Worm (Caenorhabditis elegans): ENCODE results near the gene elo-9.

The elo-9 gene

DNA sequence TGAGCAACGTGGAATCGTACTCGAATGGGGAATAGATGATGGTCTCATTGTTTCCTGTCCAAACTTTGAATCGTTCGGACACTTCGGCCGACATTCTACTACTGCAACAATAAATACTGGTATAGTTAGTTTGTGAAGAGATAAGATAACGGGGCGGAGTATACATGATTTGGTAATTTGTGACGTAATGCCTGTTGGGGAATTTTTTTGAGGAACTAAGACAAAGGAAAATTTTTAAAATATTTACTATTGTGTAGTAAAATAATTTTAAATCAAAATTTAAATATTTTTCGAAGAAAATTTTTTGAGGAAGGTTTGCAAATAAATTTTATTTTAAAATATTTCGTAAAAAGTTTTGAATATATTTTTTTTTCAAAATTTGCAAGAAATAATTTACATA is at the start of gene elo-9:
TSS of gene elo-9 (minus strand) at position 101 of the 400 bp plus-strand sequence.
- TF ChIP-seq nhr-90 (tag; optimal IDR thresholded peaks at IDR 0.05; ENCODE audit: poor library complexity) = no peak
- no peak for TF ChIP-seq egl-13 (tag; optimal IDR thresholded peaks at IDR 0.05)
- no peak for TF ChIP-seq jun-1 (tag; optimal IDR thresholded peaks at IDR 0.05)
- no peak for TF ChIP-seq irx-1 (tag; optimal IDR thresholded peaks at IDR 0.05)
- TF ChIP-seq nhr-71 (tag; optimal IDR thresholded peaks at IDR 0.05) = no peak
- TF ChIP-seq nhr-76 (tag; optimal IDR thresholded peaks at IDR 0.05) = no peak
- no peak for TF ChIP-seq unc-98 (GFP tag; IDR thresholded peaks at IDR 0.05)
- TF ChIP-seq nhr-77 (tag; optimal IDR thresholded peaks at IDR 0.05) = no peak
- TF ChIP-seq sup-37 (GFP tag; optimal IDR thresholded peaks at IDR 0.05) = no peak
- no peak for TF ChIP-seq mep-1 (tag; optimal IDR thresholded peaks at IDR 0.05)
- TF ChIP-seq pax-3 (tag; optimal IDR thresholded peaks at IDR 0.05) = no peak
- TF ChIP-seq F16B12.6 (tag; optimal IDR thresholded peaks at IDR 0.05) = no peak
- no peak for TF ChIP-seq ceh-63 (GFP tag; optimal IDR thresholded peaks at IDR 0.05)
- no peak for TF ChIP-seq ceh-82 (tag; optimal IDR thresholded peaks at IDR 0.05)

DNA sequence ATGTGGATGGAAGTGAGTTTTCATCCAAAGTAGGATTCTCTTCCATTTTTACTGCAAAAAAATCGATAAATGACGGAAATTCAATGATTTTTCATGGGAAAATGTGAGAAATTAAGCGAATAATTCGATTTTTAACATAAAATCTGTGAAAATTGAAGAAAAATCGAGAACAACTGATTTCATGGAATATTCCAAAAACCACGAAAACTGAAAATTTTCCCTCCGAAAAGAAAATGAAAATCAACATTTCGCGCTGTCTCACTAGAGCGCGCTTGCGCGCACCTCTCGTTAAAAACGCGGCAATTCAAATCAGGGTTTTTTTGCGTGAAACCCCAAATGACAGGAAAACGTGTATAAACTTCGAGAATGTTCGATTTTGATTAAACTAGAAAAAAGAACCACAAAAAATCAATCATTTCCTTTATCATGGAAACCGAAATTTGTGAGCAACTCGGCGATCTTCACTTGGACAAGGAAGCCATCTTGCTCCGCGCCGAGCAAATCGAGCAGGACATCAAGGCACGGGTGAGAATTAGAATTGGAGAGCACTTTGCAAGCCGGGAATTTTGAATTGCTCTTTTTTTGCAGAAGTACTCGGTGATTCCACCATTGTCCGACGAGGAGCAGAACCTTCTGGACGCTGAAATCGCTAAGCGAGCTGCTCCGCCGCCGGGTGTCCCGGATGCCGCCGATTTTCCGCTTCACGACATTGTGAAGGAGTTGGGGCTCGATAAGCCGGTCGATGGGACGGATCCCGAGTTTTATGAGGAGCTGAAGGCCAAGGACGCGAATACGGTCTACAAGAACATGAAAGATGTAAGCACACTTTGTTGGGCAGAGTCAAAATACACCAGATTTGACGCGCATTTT is 46.7 kb upstream of the elo-9 start, which contains the start of the genes Y53F4B.9 and Y53F4B.11:
TSS of gene Y53F4B.9 (minus strand) at position 51 of the 870 bp plus-strand sequence.
TSS of gene Y53F4B.11 (plus strand) at position 383 of the 870 bp plus-strand sequence.
- TF ChIP-seq unc-30 (tag; optimal IDR thresholded peaks at IDR 0.05) = no peak
- peak; percentile 67 for TF ChIP-seq swsn-7 (tag; optimal IDR thresholded peaks at IDR 0.05)
- TF ChIP-seq lin-15B (tag; optimal IDR thresholded peaks at IDR 0.05) = peak; percentile 85
- TF ChIP-seq jun-1 (tag; optimal IDR thresholded peaks at IDR 0.05) = peak; percentile 73
- peak; percentile 70 for TF ChIP-seq F16B12.6 (tag; optimal IDR thresholded peaks at IDR 0.05)
- TF ChIP-seq egl-13 (tag; optimal IDR thresholded peaks at IDR 0.05) = no peak
- no peak for TF ChIP-seq pqm-1 (tag; optimal IDR thresholded peaks at IDR 0.05)
- peak; percentile 65 for TF ChIP-seq unc-130 (tag; optimal IDR thresholded peaks at IDR 0.05)
- TF ChIP-seq lsy-2 (tag; optimal IDR thresholded peaks at IDR 0.05) = peak; percentile 81 to 94
- TF ChIP-seq ceh-63 (GFP tag; optimal IDR thresholded peaks at IDR 0.05) = peak; percentile 42
- TF ChIP-seq nhr-85 (tag) = peak; percentile 39
- TF ChIP-seq nhr-20 (tag; optimal IDR thresholded peaks at IDR 0.05) = peak; percentile 75
- TF ChIP-seq zag-1 (tag; optimal IDR thresholded peaks at IDR 0.05) = no peak
- peak; percentile 16 for TF ChIP-seq nhr-11 (tag; optimal IDR thresholded peaks at IDR 0.05)
- peak; percentile 72 for TF ChIP-seq nhr-90 (tag; optimal IDR thresholded peaks at IDR 0.05; ENCODE audit: poor library complexity)
- no peak for TF ChIP-seq tlp-1 (tag; optimal IDR thresholded peaks at IDR 0.05)
- peak; percentile 60 for TF ChIP-seq fkh-10 (GFP tag; optimal IDR thresholded peaks at IDR 0.05)
- TF ChIP-seq egl-27 (tag; optimal IDR thresholded peaks at IDR 0.05) = no peak
- TF ChIP-seq hlh-17 (GFP tag; optimal IDR thresholded peaks at IDR 0.05; ENCODE audit: borderline replicate concordance) = no peak
- peak; percentile 72 for TF ChIP-seq fos-1 (tag; optimal IDR thresholded peaks at IDR 0.05)
- TF ChIP-seq Y116A8C.19 (tag; optimal IDR thresholded peaks at IDR 0.05; ENCODE audit: borderline replicate concordance) = no peak
- TF ChIP-seq hlh-4 (tag; optimal IDR thresholded peaks at IDR 0.05) = no peak
- no peak for TF ChIP-seq nhr-12 (tag; optimal IDR thresholded peaks at IDR 0.05)
- TF ChIP-seq fkh-8 (tag; optimal IDR thresholded peaks at IDR 0.05) = peak; percentile 75
- peak; percentile 50; the same call in 1 of the 2 replicates for TF ChIP-seq ceh-88 (GFP tag; IDR thresholded peaks at IDR 0.05)
- no peak for TF ChIP-seq ceh-90 (tag; optimal IDR thresholded peaks at IDR 0.05)
- TF ChIP-seq zip-4 (GFP tag; optimal IDR thresholded peaks at IDR 0.05) = peak; percentile 42
- TF ChIP-seq unc-98 (GFP tag; IDR thresholded peaks at IDR 0.05) = no peak
- peak in 1 of 2 experiments; percentile 4 for TF ChIP-seq ztf-11 (tag; optimal IDR thresholded peaks at IDR 0.05)
- peak; percentile 22 for TF ChIP-seq ceh-8 (GFP tag; optimal IDR thresholded peaks at IDR 0.05)
- no peak for TF ChIP-seq unc-62 (GFP tag; optimal IDR thresholded peaks at IDR 0.05)
- TF ChIP-seq nhr-77 (tag; optimal IDR thresholded peaks at IDR 0.05) = peak; percentile 94
- no peak for TF ChIP-seq ets-5 (GFP tag; IDR thresholded peaks at IDR 0.05)
- TF ChIP-seq nhr-84 (tag; optimal IDR thresholded peaks at IDR 0.05) = no peak
- TF ChIP-seq sup-37 (GFP tag; optimal IDR thresholded peaks at IDR 0.05) = no peak
- TF ChIP-seq nhr-76 (tag; optimal IDR thresholded peaks at IDR 0.05) = no peak
- TF ChIP-seq nhr-28 (tag; optimal IDR thresholded peaks at IDR 0.05) = no peak
- TF ChIP-seq isw-1 (GFP tag; IDR thresholded peaks at IDR 0.05) = peak; percentile 81
- TF ChIP-seq lin-39 (tag; optimal IDR thresholded peaks at IDR 0.05) = peak; percentile 25
- peak; percentile 88 for TF ChIP-seq snpc-4 (tag; optimal IDR thresholded peaks at IDR 0.05)
- no peak for TF ChIP-seq efl-3 (GFP tag; optimal IDR thresholded peaks at IDR 0.05)
- no peak for TF ChIP-seq alr-1 (tag; optimal IDR thresholded peaks at IDR 0.05; ENCODE audit: borderline replicate concordance)
- TF ChIP-seq nhr-19 (GFP tag; conservative IDR thresholded peaks at IDR 0.05) = peak; percentile 84

All from whole organism, L1 larva.